Worm (Caenorhabditis elegans) whole organism, midembryonic: ENCODE results near the gene srsx-35.

Experiments used
- T22C8.4 ChIP-seq: fragments of 200-800 bp; sonication (Bioruptor generic); IDR thresholded peaks from 2 replicates; pipeline ENCODE4 v1.3.6; 2022; ENCODE audit warnings: missing genetic modification characterization, missing compliant biosample characterization
- flt-1 ChIP-seq: fragments of 200-800 bp; sonication (Bioruptor generic); IDR thresholded peaks from 2 replicates; pipeline ENCODE4 v1.3.6; 2022; ENCODE audit warnings: missing genetic modification characterization, missing compliant biosample characterization
- ref-1 ChIP-seq: fragments of 200-800 bp; sonication (Bioruptor generic); conservative IDR thresholded peaks from 2 replicates; pipeline ENCODE4 v1.3.6; 2022; ENCODE audit warnings: missing genetic modification reagents, missing genetic modification characterization, missing compliant biosample characterization
- ztf-23 ChIP-seq: fragments of 200-800 bp; sonication (Bioruptor generic); IDR thresholded peaks from 2 replicates; pipeline ENCODE4 v1.3.6; 2022; ENCODE audit warnings: missing genetic modification reagents, missing genetic modification characterization, missing compliant biosample characterization
- ztf-29 ChIP-seq: fragments of 200-800 bp; sonication (Bioruptor generic); IDR thresholded peaks from 2 replicates; pipeline ENCODE4 v1.3.6; 2022; ENCODE audit warnings: missing genetic modification reagents, missing genetic modification characterization, missing compliant biosample characterization

DNA sequence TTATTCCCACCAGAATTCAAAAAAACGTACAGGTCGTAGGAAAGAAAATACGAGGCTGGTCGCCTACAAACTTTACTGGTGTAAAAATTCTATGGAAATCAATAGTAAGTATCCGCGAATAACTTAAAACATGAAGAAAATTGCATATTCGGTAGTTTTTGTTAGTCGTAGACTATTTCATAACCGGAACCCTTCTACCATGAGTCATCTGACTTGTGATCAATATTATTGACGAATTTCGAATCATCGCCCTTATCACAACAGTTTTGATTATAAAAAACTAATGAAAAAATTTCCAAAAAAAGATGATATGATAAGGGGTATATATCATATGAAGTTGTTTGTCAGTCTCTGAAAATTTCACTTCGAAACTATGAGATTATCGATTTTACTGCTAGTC is 21.2 kb upstream of the srsx-35 start, which contains the start of gene W01F3.2:
- no peak for TF ChIP-seq flt-1 (GFP tag; lab: Robert Waterston, UW)
- TF ChIP-seq ztf-29, result no peak
- no peak for TF ChIP-seq ref-1
- TF ChIP-seq ztf-23 (GFP tag; lab: Robert Waterston, UW), result no peak
- no peak for TF ChIP-seq T22C8.4 (GFP tag; lab: Robert Waterston, UW)
